Worm (Caenorhabditis elegans): Measurements from ENCODE around the gene srxa-9.

ce11 chrX:15751245-15751644 is 4.4 kb downstream of the srxa-9 start:
- no peak for TF ChIP-seq nhr-77 (tag; optimal IDR thresholded peaks at IDR 0.05)
- TF ChIP-seq snpc-4 (tag; optimal IDR thresholded peaks at IDR 0.05), result no peak
- no peak for TF ChIP-seq unc-62 (GFP tag; optimal IDR thresholded peaks at IDR 0.05)
